Fruit fly (Drosophila melanogaster) whole organism, prepupa: Measurements from ENCODE around the gene atms.
A peak's percentile ranks its signal among the peaks of the same experiment; 100 is the strongest.

Source experiments
- Blimp-1 ChIP-seq: fragments of 200-800 bp; sonication (Bioruptor generic); optimal IDR thresholded peaks from 3 replicates; lab custom pipeline; 2017; ENCODE audit warnings: missing biosample characterization, missing genetic modification characterization, mild to moderate bottlenecking, moderate library complexity, missing genetic modification reagents
- CG10669 ChIP-seq: fragments of 200-800 bp; sonication (Bioruptor generic); optimal IDR thresholded peaks from 3 replicates; lab custom pipeline; 2018; ENCODE audit warnings: missing biosample characterization, mild to moderate bottlenecking, missing genetic modification characterization, moderate library complexity
- CG11762 ChIP-seq: fragments of 200-800 bp; sonication (Bioruptor generic); optimal IDR thresholded peaks from 3 replicates; lab custom pipeline; 2016; ENCODE audit warnings: missing biosample characterization, missing genetic modification characterization; ENCODE audit not compliant: insufficient read depth
- CG11902 ChIP-seq: fragments of 200-800 bp; sonication (Bioruptor generic); optimal IDR thresholded peaks from 3 replicates; lab custom pipeline; 2016; ENCODE audit warnings: missing biosample characterization, missing genetic modification characterization
- CG1621 ChIP-seq: fragments of 200-800 bp; sonication (Bioruptor generic); optimal IDR thresholded peaks from 3 replicates; lab custom pipeline; 2018; ENCODE audit warnings: missing biosample characterization, mild to moderate bottlenecking, missing genetic modification characterization
- CG16779 ChIP-seq: fragments of 200-800 bp; sonication (Bioruptor generic); optimal IDR thresholded peaks from 3 replicates; lab custom pipeline; 2017; ENCODE audit warnings: missing biosample characterization, mild to moderate bottlenecking, missing genetic modification characterization
- CG3032 ChIP-seq: fragments of 200-800 bp; optimal IDR thresholded peaks from 2 replicates; lab custom pipeline; 2019; ENCODE audit warnings: missing biosample characterization, mild to moderate bottlenecking, missing genetic modification characterization, moderate library complexity
- CG32006 ChIP-seq: fragments of 200-800 bp; sonication (Bioruptor generic); optimal IDR thresholded peaks from 3 replicates; lab custom pipeline; 2017; ENCODE audit warnings: missing biosample characterization, mild to moderate bottlenecking, missing genetic modification characterization
- CG3919 ChIP-seq: fragments of 200-800 bp; sonication (Bioruptor generic); optimal IDR thresholded peaks from 3 replicates; lab custom pipeline; 2016; ENCODE audit warnings: missing biosample characterization, missing genetic modification characterization
- CG4318 ChIP-seq: fragments of 200-800 bp; sonication (Bioruptor generic); optimal IDR thresholded peaks from 3 replicates; lab custom pipeline; 2017; ENCODE audit warnings: missing biosample characterization, mild to moderate bottlenecking, missing genetic modification characterization
- CG6276 ChIP-seq: fragments of 200-800 bp; sonication (Bioruptor generic); optimal IDR thresholded peaks from 2 replicates; lab custom pipeline; 2017; ENCODE audit warnings: missing biosample characterization, mild to moderate bottlenecking, missing genetic modification characterization
- CG6808 ChIP-seq: fragments of 200-800 bp; sonication (Bioruptor generic); optimal IDR thresholded peaks from 3 replicates; lab custom pipeline; 2017; ENCODE audit warnings: missing biosample characterization, missing genetic modification characterization, mild to moderate bottlenecking, moderate library complexity, missing genetic modification reagents
- CG6854 ChIP-seq: fragments of 200-800 bp; sonication (Bioruptor generic); optimal IDR thresholded peaks from 2 replicates; lab custom pipeline; 2017; ENCODE audit warnings: missing biosample characterization, mild to moderate bottlenecking, missing genetic modification characterization
- CG7368 ChIP-seq: fragments of 200-800 bp; sonication (Bioruptor generic); optimal IDR thresholded peaks from 3 replicates; lab custom pipeline; 2016; ENCODE audit warnings: missing biosample characterization, missing genetic modification characterization
- CG8119 ChIP-seq: fragments of 200-800 bp; sonication (Bioruptor generic); IDR thresholded peaks from 3 replicates; pipeline ENCODE4 v1.3.6; 2022; ENCODE audit warnings: missing biosample characterization, missing genetic modification characterization
- CG8632 ChIP-seq: fragments of 200-800 bp; sonication (Bioruptor generic); optimal IDR thresholded peaks from 3 replicates; lab custom pipeline; 2016; ENCODE audit warnings: missing biosample characterization, missing genetic modification characterization
- CG9139 ChIP-seq: fragments of 200-800 bp; sonication (Bioruptor generic); optimal IDR thresholded peaks from 3 replicates; lab custom pipeline; 2017; ENCODE audit warnings: missing biosample characterization, mild to moderate bottlenecking, missing genetic modification characterization
- Eip75B ChIP-seq: fragments of 200-800 bp; sonication (Bioruptor generic); optimal IDR thresholded peaks from 3 replicates; lab custom pipeline; 2016; ENCODE audit warnings: missing biosample characterization, missing genetic modification characterization
- Eip78C ChIP-seq: fragments of 200-800 bp; sonication (Bioruptor generic); peaks from one replicate; lab custom pipeline; 2016; ENCODE audit warnings: missing biosample characterization, missing genetic modification characterization
- Ets21C ChIP-seq: fragments of 200-800 bp; sonication (Bioruptor generic); optimal IDR thresholded peaks from 3 replicates; lab custom pipeline; 2016; ENCODE audit warnings: missing biosample characterization, missing genetic modification characterization
- Ets96B ChIP-seq: fragments of 200-800 bp; optimal IDR thresholded peaks from 2 replicates; lab custom pipeline; 2019; ENCODE audit warnings: missing biosample characterization, mild to moderate bottlenecking, missing genetic modification characterization, moderate library complexity
- Gug ChIP-seq: fragments of 200-800 bp; sonication (Bioruptor generic); IDR thresholded peaks from 2 replicates; pipeline ENCODE4 v1.3.6; 2022; ENCODE audit warnings: missing biosample characterization, missing genetic modification characterization
- Hr38 ChIP-seq: sonication (Bioruptor generic); optimal IDR thresholded peaks from 2 replicates; lab custom pipeline; 2016; ENCODE audit warnings: missing biosample characterization, missing genetic modification characterization
- Hr39 ChIP-seq: fragments of 200-800 bp; sonication (Bioruptor generic); optimal IDR thresholded peaks from 2 replicates; lab custom pipeline; 2016; ENCODE audit warnings: missing biosample characterization, missing genetic modification characterization
- Hr4 ChIP-seq: fragments of 200-800 bp; sonication (Bioruptor generic); optimal IDR thresholded peaks from 3 replicates; lab custom pipeline; 2016; ENCODE audit warnings: missing biosample characterization, missing genetic modification characterization
- Lpt ChIP-seq: fragments of 200-800 bp; sonication (Bioruptor generic); optimal IDR thresholded peaks from 3 replicates; lab custom pipeline; 2016; ENCODE audit warnings: missing biosample characterization, missing genetic modification characterization
- Met ChIP-seq: fragments of 200-800 bp; sonication (Bioruptor generic); optimal IDR thresholded peaks from 3 replicates; lab custom pipeline; 2016; ENCODE audit warnings: missing biosample characterization, missing genetic modification characterization
- OdsH ChIP-seq: fragments of 200-800 bp; sonication (Bioruptor generic); optimal IDR thresholded peaks from 3 replicates; lab custom pipeline; 2016; ENCODE audit warnings: missing biosample characterization, missing genetic modification characterization
- Smox ChIP-seq: fragments of 200-800 bp; sonication (Bioruptor generic); optimal IDR thresholded peaks from 3 replicates; lab custom pipeline; 2016; ENCODE audit warnings: missing biosample characterization, missing genetic modification characterization
- Sox14 ChIP-seq: fragments of 200-800 bp; sonication (Bioruptor generic); optimal IDR thresholded peaks from 3 replicates; lab custom pipeline; 2016; ENCODE audit warnings: missing biosample characterization, missing genetic modification characterization
- Sox15 ChIP-seq: fragments of 200-800 bp; sonication (Bioruptor generic); optimal IDR thresholded peaks from 3 replicates; lab custom pipeline; 2016; ENCODE audit warnings: missing biosample characterization, missing genetic modification characterization
- achi ChIP-seq: fragments of 200-800 bp; sonication (Bioruptor generic); optimal IDR thresholded peaks from 3 replicates; lab custom pipeline; 2016; ENCODE audit warnings: missing biosample characterization, missing genetic modification characterization
- acj6 ChIP-seq: fragments of 200-800 bp; sonication (Bioruptor generic); optimal IDR thresholded peaks from 3 replicates; lab custom pipeline; 2016; ENCODE audit warnings: missing biosample characterization, missing genetic modification characterization
- cyc ChIP-seq: fragments of 200-800 bp; sonication (Bioruptor generic); optimal IDR thresholded peaks from 3 replicates; lab custom pipeline; 2016; ENCODE audit warnings: missing biosample characterization, missing genetic modification characterization
- dac ChIP-seq: fragments of 200-800 bp; sonication (Bioruptor generic); optimal IDR thresholded peaks from 2 replicates; lab custom pipeline; 2017; ENCODE audit warnings: missing biosample characterization, mild to moderate bottlenecking, missing genetic modification characterization
- eg ChIP-seq: fragments of 200-800 bp; sonication (Bioruptor generic); IDR thresholded peaks from 3 replicates; pipeline ENCODE4 v1.3.6; 2022; ENCODE audit warnings: missing biosample characterization, missing genetic modification characterization
- fd59A ChIP-seq: fragments of 200-800 bp; sonication (Bioruptor generic); optimal IDR thresholded peaks from 2 replicates; lab custom pipeline; 2017; ENCODE audit warnings: missing biosample characterization, mild to moderate bottlenecking, missing genetic modification characterization, missing genetic modification reagents
- fd85E ChIP-seq: fragments of 200-800 bp; sonication (Bioruptor generic); optimal IDR thresholded peaks from 3 replicates; lab custom pipeline; 2016; ENCODE audit warnings: missing biosample characterization, missing genetic modification characterization
- fkh ChIP-seq: fragments of 200-800 bp; sonication (Bioruptor generic); optimal IDR thresholded peaks from 3 replicates; lab custom pipeline; 2017; ENCODE audit warnings: missing biosample characterization, mild to moderate bottlenecking, missing genetic modification characterization, moderate library complexity
- lz ChIP-seq: fragments of 200-800 bp; sonication (Bioruptor generic); optimal IDR thresholded peaks from 3 replicates; lab custom pipeline; 2016; ENCODE audit warnings: missing biosample characterization, missing genetic modification characterization
- net ChIP-seq: fragments of 200-800 bp; sonication (Bioruptor generic); optimal IDR thresholded peaks from 3 replicates; lab custom pipeline; 2016; ENCODE audit warnings: missing biosample characterization, missing genetic modification characterization
- salr ChIP-seq, 2 experiments: fragments of 200-800 bp; sonication (Bioruptor generic); optimal IDR thresholded peaks; 3 replicates each; lab custom pipeline; 2016 to 2018; ENCODE audit warnings: missing biosample characterization in 2 of 2, missing genetic modification characterization in 2 of 2, mild to moderate bottlenecking in 1 of 2
- spab ChIP-seq: fragments of 200-800 bp; sonication (Bioruptor generic); optimal IDR thresholded peaks from 2 replicates; lab custom pipeline; 2017; ENCODE audit warnings: missing biosample characterization, mild to moderate bottlenecking, missing genetic modification characterization, missing genetic modification reagents
- ss ChIP-seq, 2 experiments: fragments of 200-800 bp; sonication (Bioruptor generic); optimal IDR thresholded peaks; 2 replicates in 1 of 2; 3 replicates in 1 of 2; lab custom pipeline; 2017 to 2018; ENCODE audit warnings: mild to moderate bottlenecking in 2 of 2, missing biosample characterization in 2 of 2, missing genetic modification characterization in 2 of 2, moderate library complexity in 1 of 2
- svp ChIP-seq: fragments of 200-800 bp; sonication (Bioruptor generic); peaks from one replicate; lab custom pipeline; 2016; ENCODE audit warnings: missing biosample characterization, missing genetic modification characterization
- vri ChIP-seq: fragments of 200-800 bp; sonication (Bioruptor generic); optimal IDR thresholded peaks from 3 replicates; lab custom pipeline; 2016; ENCODE audit warnings: missing biosample characterization, mild to moderate bottlenecking, missing genetic modification characterization

atms gene

dm6 chr3R:4731828-4732657 lies 17.8 kb upstream of the atms start, which contains the start of gene Nep2 (continued):
- TF ChIP-seq CG3032 (tag; lab: Kevin White, UChicago) = peak; percentile 42
- peak; percentile 58 for TF ChIP-seq Eip75B (GFP tag; lab: Kevin White, UChicago)
- TF ChIP-seq achi (GFP tag; lab: Kevin White, UChicago) = peak; percentile 62
- peak; percentile 57 for TF ChIP-seq lz
- TF ChIP-seq CG6276 = peak; percentile 77
- TF ChIP-seq Sox15 (GFP tag; lab: Kevin White, UChicago) = peak; percentile 29
- peak; percentile 93 for TF ChIP-seq Eip78C (GFP tag; lab: Kevin White, UChicago)
- TF ChIP-seq CG11902 (GFP tag; lab: Kevin White, UChicago) = peak; percentile 4
- no peak for TF ChIP-seq Ets21C
- peak; percentile 29 for TF ChIP-seq dac (GFP tag; lab: Kevin White, UChicago)

- no peak for TF ChIP-seq Sox15 (GFP tag; lab: Kevin White, UChicago)
- TF ChIP-seq CG6854 (GFP tag; lab: Kevin White, UChicago) = no peak
- TF ChIP-seq CG11762 (GFP tag; lab: Kevin White, UChicago) = no peak
- no peak for TF ChIP-seq CG8119 (GFP tag; lab: Robert Waterston, UW)
- no peak for TF ChIP-seq CG1621
- TF ChIP-seq net (GFP tag; lab: Kevin White, UChicago) = peak; percentile 58
- peak; percentile 27 for TF ChIP-seq lz
- TF ChIP-seq fkh (GFP tag; lab: Kevin White, UChicago) = no peak
- peak; percentile 4 for TF ChIP-seq Eip75B (GFP tag; lab: Kevin White, UChicago)
- TF ChIP-seq Lpt (GFP tag; lab: Kevin White, UChicago) = no peak
- TF ChIP-seq acj6 = peak; percentile 11
- peak; percentile 49 for TF ChIP-seq achi (GFP tag; lab: Kevin White, UChicago)
- TF ChIP-seq Hr4 (GFP tag; lab: Kevin White, UChicago) = peak; percentile 42
- TF ChIP-seq CG8632 = peak; percentile 3
- peak; percentile 72 for TF ChIP-seq Eip78C (GFP tag; lab: Kevin White, UChicago)
- peak; percentile 23 for TF ChIP-seq spab
- TF ChIP-seq ss (GFP tag; optimal IDR thresholded peaks at IDR 0.05; lab: Kevin White, UChicago) = no peak
- no peak for TF ChIP-seq Blimp-1 (GFP tag; lab: Kevin White, UChicago)
- TF ChIP-seq dac (GFP tag; lab: Kevin White, UChicago) = no peak
- TF ChIP-seq Gug (GFP tag; lab: Robert Waterston, UW) = no peak
- peak; percentile 44 for TF ChIP-seq Smox
- TF ChIP-seq CG6808 (GFP tag; lab: Kevin White, UChicago) = no peak
- peak; percentile 6 for TF ChIP-seq CG10669
- no peak for TF ChIP-seq CG11902 (GFP tag; lab: Kevin White, UChicago)
- no peak for TF ChIP-seq vri
- TF ChIP-seq Met (GFP tag; lab: Kevin White, UChicago) = peak; percentile 51
- TF ChIP-seq CG32006 (GFP tag; lab: Kevin White, UChicago) = peak; percentile 69
- TF ChIP-seq Sox14 (GFP tag; lab: Kevin White, UChicago) = peak; percentile 40
- no peak for TF ChIP-seq CG16779 (tag; lab: Kevin White, UChicago)
- TF ChIP-seq CG7368 (GFP tag; lab: Kevin White, UChicago) = no peak
- no peak for TF ChIP-seq Hr38 (GFP tag; lab: Kevin White, UChicago)
- peak; percentile 1 for TF ChIP-seq CG9139 (GFP tag; lab: Kevin White, UChicago)
- peak; percentile 81 for TF ChIP-seq svp (GFP tag; lab: Kevin White, UChicago)
- no peak for TF ChIP-seq Ets96B
- TF ChIP-seq CG6276 = peak; percentile 33
- TF ChIP-seq CG3919 = peak; percentile 32
- peak in 1 of 2 experiments; percentile 31 for TF ChIP-seq salr (GFP tag; optimal IDR thresholded peaks at IDR 0.05; lab: Kevin White, UChicago)
- TF ChIP-seq fd85E (GFP tag; lab: Kevin White, UChicago) = no peak
- peak; percentile 9 for TF ChIP-seq Hr39 (GFP tag; lab: Kevin White, UChicago)
- peak; percentile 19 for TF ChIP-seq cyc
- TF ChIP-seq OdsH = peak; percentile 47
- TF ChIP-seq CG4318 (GFP tag; lab: Kevin White, UChicago) = peak; percentile 32
- TF ChIP-seq eg = no peak
- TF ChIP-seq fd59A (GFP tag; lab: Kevin White, UChicago) = no peak
These were observed 11.2 kb upstream of the atms start for dm6 chr3R:4738494-4739191.
